Fruit fly (Drosophila melanogaster) whole organism, embryonic: ENCODE measurements around the gene CG11843.

Experiments
- CG10274 ChIP-seq: fragments of 200-800 bp; sonication (Bioruptor generic); optimal IDR thresholded peaks from 3 replicates; lab custom pipeline; 2017; ENCODE audit warnings: missing biosample characterization, mild to moderate bottlenecking, missing genetic modification characterization
- CG10321 ChIP-seq: fragments of 200-800 bp; sonication (Bioruptor generic); IDR thresholded peaks from 2 replicates; pipeline ENCODE4 v1.3.6; 2022; ENCODE audit warnings: missing biosample characterization, missing genetic modification characterization
- CG10462 ChIP-seq: fragments of 200-800 bp; sonication (Bioruptor generic); optimal IDR thresholded peaks from 2 replicates; lab custom pipeline; 2016; ENCODE audit warnings: missing biosample characterization, missing genetic modification characterization
- CG12155 ChIP-seq: fragments of 200-800 bp; sonication (Bioruptor generic); optimal IDR thresholded peaks from 3 replicates; lab custom pipeline; 2016; ENCODE audit warnings: missing biosample characterization, missing genetic modification characterization
- CG13287 ChIP-seq: fragments of 200-800 bp; sonication (Bioruptor generic); IDR thresholded peaks from 2 replicates; pipeline ENCODE4 v1.3.6; 2022; ENCODE audit warnings: missing biosample characterization, missing genetic modification characterization; ENCODE audit not compliant: partially characterized antibody
- CG13894 ChIP-seq: fragments of 200-800 bp; sonication (Bioruptor generic); optimal IDR thresholded peaks from 3 replicates; lab custom pipeline; 2018; ENCODE audit warnings: missing biosample characterization, mild to moderate bottlenecking, missing genetic modification characterization, moderate library complexity
- CG15601 ChIP-seq: fragments of 200-800 bp; sonication (Bioruptor generic); optimal IDR thresholded peaks from 3 replicates; lab custom pipeline; 2019; ENCODE audit warnings: missing biosample characterization, mild to moderate bottlenecking, missing genetic modification characterization, moderate library complexity
- CG16813 ChIP-seq: fragments of 200-800 bp; sonication (Bioruptor generic); IDR thresholded peaks from 3 replicates; pipeline ENCODE4 v1.3.6; 2022; ENCODE audit warnings: missing biosample characterization, missing genetic modification characterization; ENCODE audit not compliant: partially characterized antibody
- CG17361 ChIP-seq: fragments of 200-800 bp; sonication (Bioruptor generic); IDR thresholded peaks from 3 replicates; pipeline ENCODE4 v1.3.6; 2022; ENCODE audit warnings: missing biosample characterization, missing genetic modification characterization
- CG17568 ChIP-seq: fragments of 200-800 bp; sonication (Bioruptor generic); optimal IDR thresholded peaks from 2 replicates; lab custom pipeline; 2018; ENCODE audit warnings: missing biosample characterization, mild to moderate bottlenecking, missing genetic modification characterization, moderate library complexity
- CG18011 ChIP-seq: fragments of 200-800 bp; sonication (Bioruptor generic); optimal IDR thresholded peaks from 2 replicates; lab custom pipeline; 2017; ENCODE audit warnings: missing biosample characterization, missing genetic modification characterization, mild to moderate bottlenecking, moderate library complexity, missing genotype
- CG2199 ChIP-seq: fragments of 200-800 bp; sonication (Bioruptor generic); IDR thresholded peaks from 3 replicates; pipeline ENCODE4 v1.3.6; 2022; ENCODE audit warnings: missing biosample characterization, missing genetic modification characterization
- CG30403 ChIP-seq: fragments of 200-800 bp; sonication (Bioruptor generic); optimal IDR thresholded peaks from 3 replicates; lab custom pipeline; 2016; ENCODE audit warnings: missing biosample characterization, missing genetic modification characterization
- CG31365 ChIP-seq: fragments of 200-800 bp; sonication (Bioruptor generic); optimal IDR thresholded peaks from 2 replicates; lab custom pipeline; 2018; ENCODE audit warnings: missing biosample characterization, mild to moderate bottlenecking, missing genetic modification characterization
- CG3281 ChIP-seq: fragments of 200-800 bp; sonication (Bioruptor generic); optimal IDR thresholded peaks from 3 replicates; lab custom pipeline; 2017; ENCODE audit warnings: missing biosample characterization, mild to moderate bottlenecking, missing genetic modification characterization
- CG34376 ChIP-seq: fragments of 200-800 bp; sonication (Bioruptor generic); optimal IDR thresholded peaks from 2 replicates; lab custom pipeline; 2018; ENCODE audit warnings: missing biosample characterization, mild to moderate bottlenecking, missing genetic modification characterization
- CG34422 ChIP-seq: fragments of 200-800 bp; sonication (Bioruptor generic); IDR thresholded peaks from 3 replicates; pipeline ENCODE4 v1.3.6; 2022; ENCODE audit warnings: missing biosample characterization, missing genetic modification characterization
- CG4404 ChIP-seq: fragments of 200-800 bp; sonication (Bioruptor generic); IDR thresholded peaks from 2 replicates; pipeline ENCODE4 v1.3.6; 2022; ENCODE audit warnings: missing biosample characterization, missing genetic modification characterization
- CG4424 ChIP-seq: fragments of 200-800 bp; sonication (Bioruptor generic); optimal IDR thresholded peaks from 3 replicates; lab custom pipeline; 2016; ENCODE audit warnings: missing biosample characterization, missing genetic modification characterization
- CG4730 ChIP-seq: fragments of 200-800 bp; sonication (Bioruptor generic); IDR thresholded peaks from 2 replicates; pipeline ENCODE4 v1.3.6; 2022; ENCODE audit warnings: missing biosample characterization, missing genetic modification characterization
- CG5245 ChIP-seq: fragments of 200-800 bp; sonication (Bioruptor generic); optimal IDR thresholded peaks from 3 replicates; lab custom pipeline; 2016; ENCODE audit warnings: missing biosample characterization, missing genetic modification characterization
- CG7372 ChIP-seq: fragments of 200-800 bp; sonication (Bioruptor generic); IDR thresholded peaks from 2 replicates; pipeline ENCODE4 v1.3.6; 2022; ENCODE audit warnings: missing biosample characterization, missing genetic modification characterization
- CG9817 ChIP-seq: fragments of 200-800 bp; sonication (Bioruptor generic); optimal IDR thresholded peaks from 2 replicates; lab custom pipeline; 2018; ENCODE audit warnings: missing biosample characterization, mild to moderate bottlenecking, missing genetic modification characterization, moderate library complexity
- CTCF ChIP-seq: fragments of 200-800 bp; sonication (Bioruptor generic); optimal IDR thresholded peaks from 2 replicates; lab custom pipeline; 2017; ENCODE audit warnings: missing biosample characterization, mild to moderate bottlenecking, missing genetic modification characterization, moderate library complexity
- Dbx ChIP-seq: fragments of 200-800 bp; sonication (Bioruptor generic); IDR thresholded peaks from 3 replicates; pipeline ENCODE4 v1.3.6; 2022; ENCODE audit warnings: missing biosample characterization, missing genetic modification characterization
- E2f2 ChIP-seq: fragments of 200-800 bp; sonication (Bioruptor generic); IDR thresholded peaks from 2 replicates; pipeline ENCODE4 v1.3.6; 2022; ENCODE audit warnings: missing biosample characterization, missing genetic modification characterization
- Elba2 ChIP-seq: fragments of 200-800 bp; sonication (Bioruptor generic); optimal IDR thresholded peaks from 3 replicates; lab custom pipeline; 2016; ENCODE audit warnings: missing biosample characterization, missing genetic modification characterization
- Ets97D ChIP-seq: fragments of 200-800 bp; sonication (Bioruptor generic); optimal IDR thresholded peaks from 3 replicates; lab custom pipeline; 2016; ENCODE audit warnings: missing biosample characterization, missing genetic modification characterization
- Fer1 ChIP-seq: fragments of 200-800 bp; sonication (Bioruptor generic); optimal IDR thresholded peaks from 2 replicates; lab custom pipeline; 2017; ENCODE audit warnings: missing biosample characterization, mild to moderate bottlenecking, missing genetic modification characterization
- HLHmδ ChIP-seq: fragments of 200-800 bp; sonication (Bioruptor generic); optimal IDR thresholded peaks from 2 replicates; lab custom pipeline; 2018; ENCODE audit warnings: missing biosample characterization, mild to moderate bottlenecking, missing genetic modification characterization, moderate library complexity
- HmgZ ChIP-seq: fragments of 200-800 bp; sonication (Bioruptor generic); optimal IDR thresholded peaks from 2 replicates; lab custom pipeline; 2018; ENCODE audit warnings: missing biosample characterization, mild to moderate bottlenecking, missing genetic modification characterization
- Hsf ChIP-seq: fragments of 200-800 bp; sonication (Bioruptor generic); optimal IDR thresholded peaks from 3 replicates; lab custom pipeline; 2016; ENCODE audit warnings: missing biosample characterization, missing genetic modification characterization
- Lhr ChIP-seq: fragments of 200-800 bp; sonication (Bioruptor generic); optimal IDR thresholded peaks from 3 replicates; lab custom pipeline; 2017; ENCODE audit warnings: mild to moderate bottlenecking, missing biosample characterization, missing genetic modification reagents, missing genetic modification characterization
- NC2β ChIP-seq: fragments of 200-800 bp; sonication (Bioruptor generic); optimal IDR thresholded peaks from 2 replicates; lab custom pipeline; 2016; ENCODE audit warnings: missing biosample characterization, missing genetic modification characterization
- NFAT ChIP-seq: fragments of 200-800 bp; sonication (Bioruptor generic); IDR thresholded peaks from 2 replicates; pipeline ENCODE4 v1.3.6; 2022; ENCODE audit warnings: missing biosample characterization, missing genetic modification characterization
- Sox102F ChIP-seq: fragments of 200-800 bp; sonication (Bioruptor generic); optimal IDR thresholded peaks from 2 replicates; lab custom pipeline; 2018; ENCODE audit warnings: missing biosample characterization, mild to moderate bottlenecking, missing genetic modification characterization, moderate library complexity
- cg ChIP-seq: fragments of 200-800 bp; sonication (Bioruptor generic); optimal IDR thresholded peaks from 3 replicates; lab custom pipeline; 2019; ENCODE audit warnings: missing biosample characterization, mild to moderate bottlenecking, missing genetic modification characterization, moderate library complexity
- corto ChIP-seq: fragments of 200-800 bp; sonication (Bioruptor generic); optimal IDR thresholded peaks from 2 replicates; lab custom pipeline; 2016; ENCODE audit warnings: missing biosample characterization, mild to moderate bottlenecking, missing genetic modification characterization, moderate library complexity
- dysf ChIP-seq: fragments of 200-800 bp; sonication (Bioruptor generic); IDR thresholded peaks from 3 replicates; pipeline ENCODE4 v1.3.6; 2022; ENCODE audit warnings: missing biosample characterization, missing genetic modification characterization
- fu2 ChIP-seq: fragments of 200-800 bp; sonication (Bioruptor generic); optimal IDR thresholded peaks from 2 replicates; lab custom pipeline; 2016; ENCODE audit warnings: missing biosample characterization, missing genetic modification characterization
- gcm ChIP-seq: fragments of 200-800 bp; sonication (Bioruptor generic); optimal IDR thresholded peaks from 2 replicates; lab custom pipeline; 2019; ENCODE audit warnings: missing biosample characterization, mild to moderate bottlenecking, missing genetic modification characterization, moderate library complexity
- her ChIP-seq: fragments of 200-800 bp; sonication (Bioruptor generic); optimal IDR thresholded peaks from 2 replicates; lab custom pipeline; 2016; ENCODE audit warnings: missing biosample characterization, missing genetic modification characterization
- jing ChIP-seq: fragments of 200-800 bp; sonication (Bioruptor generic); optimal IDR thresholded peaks from 2 replicates; lab custom pipeline; 2018; ENCODE audit warnings: missing biosample characterization, mild to moderate bottlenecking, missing genetic modification characterization
- jumu ChIP-seq: fragments of 200-800 bp; sonication (Bioruptor generic); optimal IDR thresholded peaks from 3 replicates; lab custom pipeline; 2016; ENCODE audit warnings: missing biosample characterization, missing genetic modification characterization
- knrl ChIP-seq: fragments of 200-800 bp; sonication (Bioruptor generic); IDR thresholded peaks from 3 replicates; pipeline ENCODE4 v1.3.6; 2022; ENCODE audit warnings: missing biosample characterization, missing genetic modification characterization; ENCODE audit not compliant: partially characterized antibody
- peb ChIP-seq: fragments of 200-800 bp; sonication (Bioruptor generic); IDR thresholded peaks from 2 replicates; pipeline ENCODE4 v1.3.6; 2022; ENCODE audit warnings: missing biosample characterization, missing genetic modification characterization
- repo ChIP-seq: fragments of 200-800 bp; sonication (Bioruptor generic); optimal IDR thresholded peaks from 2 replicates; lab custom pipeline; 2016; ENCODE audit warnings: missing biosample characterization, missing genetic modification characterization
- sd ChIP-seq: fragments of 200-800 bp; sonication (Bioruptor generic); optimal IDR thresholded peaks from 3 replicates; lab custom pipeline; 2018; ENCODE audit warnings: missing biosample characterization, mild to moderate bottlenecking, missing genetic modification characterization, moderate library complexity
- sens-2 ChIP-seq: fragments of 200-800 bp; sonication (Bioruptor generic); IDR thresholded peaks from 2 replicates; pipeline ENCODE4 v1.3.6; 2022; ENCODE audit warnings: missing biosample characterization, missing genetic modification characterization
- seq ChIP-seq: fragments of 200-800 bp; sonication (Bioruptor generic); IDR thresholded peaks from 2 replicates; pipeline ENCODE4 v1.3.6; 2022; ENCODE audit warnings: missing biosample characterization, missing genetic modification characterization
- vfl ChIP-seq: fragments of 200-800 bp; sonication (Bioruptor generic); optimal IDR thresholded peaks from 2 replicates; lab custom pipeline; 2016; ENCODE audit warnings: missing biosample characterization, missing genetic modification characterization
- wor ChIP-seq: fragments of 200-800 bp; sonication (Bioruptor generic); IDR thresholded peaks from 2 replicates; pipeline ENCODE4 v1.3.6; 2022; ENCODE audit warnings: missing biosample characterization, missing genetic modification characterization
- zfh2 ChIP-seq: fragments of 200-800 bp; sonication (Bioruptor generic); optimal IDR thresholded peaks from 2 replicates; lab custom pipeline; 2016; ENCODE audit warnings: missing biosample characterization, missing genetic modification characterization

The CG11843 gene

dm6 chr3R:29089662-29090007 is 35.5 kb downstream of the CG11843 start (continued):
- TF ChIP-seq HmgZ (tag; lab: Kevin White, UChicago) (no peak), her (no peak), seq (GFP tag; lab: Robert Waterston, UW) (no peak), CG12155 (GFP tag; lab: Kevin White, UChicago) (no peak), CG18011 (no peak), E2f2 (GFP tag; lab: Robert Waterston, UW) (no peak), CG16813 (GFP tag; lab: Robert Waterston, UW) (no peak), Hsf (GFP tag; lab: Kevin White, UChicago) (no peak), CG34376 (GFP tag; lab: Kevin White, UChicago) (peak; percentile 13), CTCF (GFP tag; lab: Kevin White, UChicago) (no peak), Ets97D (no peak), wor (GFP tag; lab: Robert Waterston, UW) (no peak), CG30403 (GFP tag; lab: Kevin White, UChicago) (peak; percentile 20), jumu (GFP tag; lab: Kevin White, UChicago) (peak; percentile 47), CG9817 (tag; lab: Kevin White, UChicago) (peak; percentile 12), CG17361 (GFP tag; lab: Robert Waterston, UW) (peak; percentile 52; the same call in 1 of the 3 replicates), gcm (no peak), sd (tag; lab: Kevin White, UChicago) (no peak), CG10462 (GFP tag; lab: Kevin White, UChicago) (no peak), CG3281 (GFP tag; lab: Kevin White, UChicago) (peak; percentile 66), corto (no peak), CG34422 (GFP tag; lab: Robert Waterston, UW) (no peak), Elba2 (GFP tag; lab: Kevin White, UChicago) (no peak), CG15601 (tag; lab: Kevin White, UChicago) (no peak), NFAT (GFP tag; lab: Robert Waterston, UW) (peak; percentile 28; the same call in 1 of the 2 replicates), vfl (GFP tag; lab: Kevin White, UChicago) (no peak), jing (GFP tag; lab: Kevin White, UChicago) (no peak), knrl (no peak), CG31365 (tag; lab: Kevin White, UChicago) (no peak), Fer1 (GFP tag; lab: Kevin White, UChicago) (peak; percentile 75), fu2 (GFP tag; lab: Kevin White, UChicago) (no peak), CG10321 (GFP tag; lab: Robert Waterston, UW) (no peak), Dbx (GFP tag; lab: Robert Waterston, UW) (0 out of 3 replicates have a peak, but pooled peaks have one; percentile 21), peb (GFP tag; lab: Robert Waterston, UW) (peak; percentile 43; the same call in 1 of the 2 replicates), Lhr (GFP tag; lab: Kevin White, UChicago) (no peak), HLHmδ (GFP tag; lab: Kevin White, UChicago) (no peak), sens-2 (GFP tag; lab: Robert Waterston, UW) (no peak), CG5245 (no peak), CG13894 (tag; lab: Kevin White, UChicago) (no peak), NC2β (GFP tag; lab: Kevin White, UChicago) (no peak), dysf (peak; percentile 83), Sox102F (GFP tag; lab: Kevin White, UChicago) (no peak), CG10274 (GFP tag; lab: Kevin White, UChicago) (peak; percentile 20), repo (GFP tag; lab: Kevin White, UChicago) (peak; percentile 4), zfh2 (GFP tag; lab: Kevin White, UChicago) (no peak), CG4730 (GFP tag; lab: Robert Waterston, UW) (peak; percentile 23; the same call in 1 of the 2 replicates), CG13287 (GFP tag; lab: Robert Waterston, UW) (no peak), CG4424 (GFP tag; lab: Kevin White, UChicago) (peak; percentile 43), cg (GFP tag; lab: Kevin White, UChicago) (no peak), CG7372 (GFP tag; lab: Robert Waterston, UW) (0 out of 2 replicates have a peak, but pooled peaks have one; percentile 32), CG17568 (GFP tag; lab: Kevin White, UChicago) (no peak), CG2199 (GFP tag; lab: Robert Waterston, UW) (no peak), CG4404 (peak; percentile 52)
